Worm (Caenorhabditis elegans): ENCODE measurements around the gene cnc-9.

cnc-9 gene

DNA sequence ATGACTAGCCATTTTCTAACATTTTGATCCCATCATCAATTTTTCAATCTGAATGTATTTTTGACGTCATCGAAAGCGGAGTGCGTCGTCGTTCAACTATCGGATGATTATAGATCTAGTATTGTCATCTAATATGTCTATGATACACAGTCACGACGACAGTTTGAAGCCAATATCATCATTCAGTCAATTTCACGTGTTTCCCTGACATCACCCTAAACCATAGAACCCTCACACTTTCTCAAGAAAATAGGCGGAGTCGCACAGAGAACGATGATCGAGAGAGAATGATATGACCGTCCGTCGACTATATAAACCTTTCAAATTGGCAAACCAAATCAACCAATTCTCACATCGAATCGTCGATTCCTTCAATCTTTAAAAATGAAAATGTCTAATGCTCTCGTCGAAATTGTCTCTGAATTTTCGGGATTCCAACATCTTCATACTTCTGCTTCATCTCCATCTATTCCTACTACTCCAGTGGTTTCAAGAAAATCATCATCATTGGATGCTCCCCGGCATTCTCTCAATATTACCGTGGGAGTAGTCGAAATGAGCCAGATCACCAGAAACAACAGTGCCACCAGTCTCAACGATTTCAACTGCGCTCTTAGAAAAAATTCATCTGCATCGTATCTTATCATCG lies 15.9 kb upstream of the cnc-9 start, which contains the start of gene F18E3.13 (continued):
- TF ChIP-seq ceh-32 (tag; optimal IDR thresholded peaks at IDR 0.05; ENCODE audit: poor library complexity) (no peak), lin-29 (GFP tag; IDR thresholded peaks at IDR 0.05) (no peak), egl-43 (GFP tag; IDR thresholded peaks at IDR 0.05) (no peak), mdl-1 (tag; optimal IDR thresholded peaks at IDR 0.05) (peak; percentile 56 to 88), nhr-102 (tag; optimal IDR thresholded peaks at IDR 0.05) (no peak), mdt-29 (GFP tag; IDR thresholded peaks at IDR 0.05) (no peak), ztf-7 (tag; optimal IDR thresholded peaks at IDR 0.05) (no peak), F44E2.7 (GFP tag; IDR thresholded peaks at IDR 0.05) (no peak), nhr-10 (tag; optimal IDR thresholded peaks at IDR 0.05) (no peak), T26A8.4 (GFP tag; IDR thresholded peaks at IDR 0.05) (peak; percentile 45; the same call in 1 of the 2 replicates), zfp-2 (tag; optimal IDR thresholded peaks at IDR 0.05) (no peak), madf-5 (GFP tag; IDR thresholded peaks at IDR 0.05) (no peak), gei-8 (GFP tag; optimal IDR thresholded peaks at IDR 0.05) (peak; percentile 37), T20F7.1 (GFP tag; optimal IDR thresholded peaks at IDR 0.05) (no peak), aha-1 (tag) (peak; percentile 67), dmd-9 (GFP tag; IDR thresholded peaks at IDR 0.05) (no peak), ama-1 (optimal IDR thresholded peaks at IDR 0.05) (peak; percentile 93), nhr-111 (GFP tag; optimal IDR thresholded peaks at IDR 0.05) (no peak), ceh-62 (tag; optimal IDR thresholded peaks at IDR 0.05) (no peak), lim-7 (GFP tag; IDR thresholded peaks at IDR 0.05) (no peak), ces-1 (GFP tag; optimal IDR thresholded peaks at IDR 0.05) (no peak), attf-4 (tag; optimal IDR thresholded peaks at IDR 0.05) (no peak), ctbp-1 (GFP tag; IDR thresholded peaks at IDR 0.05) (no peak), dpl-1 (GFP tag; optimal IDR thresholded peaks at IDR 0.05) (peak; percentile 9), ZK337.2 (GFP tag; IDR thresholded peaks at IDR 0.05) (no peak), daf-16 (GFP tag; optimal IDR thresholded peaks at IDR 0.05) (no peak), daf-16 (tag; optimal IDR thresholded peaks at IDR 0.05) (no peak), nhr-237 (tag; optimal IDR thresholded peaks at IDR 0.05) (no peak), nhr-48 (tag; optimal IDR thresholded peaks at IDR 0.05) (peak; percentile 91), unc-39 (tag; optimal IDR thresholded peaks at IDR 0.05) (no peak), ZK546.5 (tag; optimal IDR thresholded peaks at IDR 0.05) (no peak), hmg-1.1 (GFP tag; IDR thresholded peaks at IDR 0.05) (no peak), D1046.2 (GFP tag; IDR thresholded peaks at IDR 0.05) (no peak), saeg-2 (GFP tag; IDR thresholded peaks at IDR 0.05) (no peak), snpc-1.2 (GFP tag; IDR thresholded peaks at IDR 0.05) (no peak), unc-130 (GFP tag; optimal IDR thresholded peaks at IDR 0.05) (no peak), ceh-28 (tag; optimal IDR thresholded peaks at IDR 0.05) (no peak), lin-15B (tag; optimal IDR thresholded peaks at IDR 0.05) (no peak), dmd-6 (GFP tag; IDR thresholded peaks at IDR 0.05) (peak; percentile 64), dve-1 (tag; optimal IDR thresholded peaks at IDR 0.05; ENCODE audit: insufficient read depth) (no peak), spr-3 (GFP tag; optimal IDR thresholded peaks at IDR 0.05) (no peak), zfp-3 (GFP tag; conservative IDR thresholded peaks at IDR 0.05) (no peak), Y105C5A.15 (GFP tag; IDR thresholded peaks at IDR 0.05) (no peak), hif-1 (tag; optimal IDR thresholded peaks at IDR 0.05) (peak; percentile 19 to 60), nhr-77 (tag; optimal IDR thresholded peaks at IDR 0.05) (no peak), ceh-20 (GFP tag; IDR thresholded peaks at IDR 0.05) (no peak; the same call in 1 of the 2 replicates), tra-1 (GFP tag; IDR thresholded peaks at IDR 0.05) (no peak), ztf-11 (tag; optimal IDR thresholded peaks at IDR 0.05) (no peak), mxl-3 (GFP tag; optimal IDR thresholded peaks at IDR 0.05) (peak; percentile 72), nhr-25 (tag; optimal IDR thresholded peaks at IDR 0.05; ENCODE audit: borderline replicate concordance, insufficient read depth) (peak; percentile 58), sdz-12 (GFP tag; optimal IDR thresholded peaks at IDR 0.05) (no peak)

All from whole organism, L4 larva.